Worm (Caenorhabditis elegans) whole organism, L3 larva: ENCODE measurements around the gene cest-5.1.

Experiments
- elt-2 ChIP-seq: sonication (generic microtip); optimal IDR thresholded peaks from 2 replicates; lab custom pipeline; 2016; ENCODE audit warnings: missing genetic modification reagents, mild to moderate bottlenecking, missing genetic modification characterization, missing compliant biosample characterization
- nhr-28 ChIP-seq: fragments of 150-350 bp; optimal IDR thresholded peaks from 2 replicates; lab custom pipeline; 2014; ENCODE audit warnings: missing biosample characterization, missing genetic modification characterization
- ztf-4 ChIP-seq: fragments of 150-350 bp; optimal IDR thresholded peaks from 2 replicates; lab custom pipeline; 2014; ENCODE audit warnings: missing biosample characterization, missing genetic modification characterization

DNA sequence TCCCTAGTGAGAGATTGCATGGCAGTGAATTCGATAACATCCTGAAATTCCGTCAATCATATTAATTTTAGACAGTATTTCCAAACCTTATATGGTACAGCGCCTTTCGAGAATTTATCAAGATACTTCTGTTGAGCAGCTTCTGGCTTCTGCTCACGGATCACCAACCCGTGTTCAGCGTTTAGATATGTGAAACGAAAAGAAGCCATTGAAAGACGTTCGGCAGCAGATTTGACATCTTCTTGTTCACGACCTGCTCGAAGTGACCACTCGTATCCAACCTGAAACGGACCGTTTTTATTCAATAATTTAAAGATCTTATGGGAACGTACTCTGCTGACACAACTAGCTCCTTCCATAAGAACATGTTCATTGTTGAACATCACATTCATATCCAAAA lies 49.9 kb downstream of the cest-5.1 start:
- TF ChIP-seq nhr-28 (tag; lab: Kevin White, UChicago) = no peak
- no peak for TF ChIP-seq elt-2 (tag; lab: Kevin White, UChicago)
- TF ChIP-seq ztf-4 (tag; lab: Kevin White, UChicago) = no peak
